Fruit fly (Drosophila melanogaster) whole organism, larva: ENCODE measurements around the gene Prp31.

Source experiments
- noc ChIP-seq: fragments of 200-800 bp; sonication (Bioruptor generic); optimal IDR thresholded peaks from 3 replicates; lab custom pipeline; 2019; ENCODE audit warnings: missing biosample characterization, mild to moderate bottlenecking, missing genetic modification characterization, moderate library complexity

The Prp31 gene

DNA sequence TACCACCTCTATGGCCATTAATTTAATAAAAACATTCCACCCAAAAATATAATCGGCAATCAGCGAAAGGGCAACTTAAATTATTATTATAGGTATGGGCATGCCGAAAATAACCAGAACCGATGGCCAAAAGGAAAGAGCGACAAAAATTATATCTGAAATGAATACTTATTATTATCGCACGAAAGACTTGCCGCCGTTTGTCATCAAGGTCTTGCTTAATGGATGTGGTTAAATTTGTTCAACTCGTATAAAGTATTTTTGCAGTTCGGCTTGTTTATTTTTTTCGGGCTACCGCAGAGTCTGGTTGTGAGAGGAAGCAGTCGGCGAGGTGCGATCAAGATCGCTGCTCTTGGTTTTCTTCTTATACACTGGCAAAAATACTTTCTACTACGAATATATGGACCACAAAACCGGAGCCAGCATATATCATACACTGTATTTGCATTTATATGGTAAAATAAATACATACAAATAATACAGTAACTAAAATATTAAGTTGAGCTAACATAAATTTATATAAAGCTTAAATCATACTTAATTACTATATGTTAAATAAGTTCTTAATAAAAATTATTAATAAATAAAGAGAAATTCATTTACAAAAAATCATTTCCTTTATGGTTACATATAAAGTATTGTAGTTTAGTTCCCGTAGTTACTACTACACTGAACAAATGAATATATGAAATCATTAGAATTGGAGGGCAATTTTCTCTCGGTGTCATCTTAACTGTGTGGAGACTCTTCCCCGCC lies 50.0 kb downstream of the Prp31 start:
- no peak for TF ChIP-seq noc
